Worm (Caenorhabditis elegans) whole organism, late embryonic: Measurements from ENCODE around the gene W02D7.4.
A peak's percentile ranks its signal among the peaks of the same experiment; 100 is the strongest.
"Not testable (repeated sequence)": the region's sequence is repeated elsewhere in the genome, so short reads cannot be mapped to it uniquely, and the experiment has no call there.

Experiments
- C08G9.2 ChIP-seq: sonication (generic microtip); optimal IDR thresholded peaks from 2 replicates; lab custom pipeline; 2016; ENCODE audit warnings: mild to moderate bottlenecking, missing genetic modification characterization, moderate library complexity, missing compliant biosample characterization
- C38D4.7 ChIP-seq: fragments of 200-800 bp; sonication (Bioruptor generic); optimal IDR thresholded peaks from 2 replicates; lab custom pipeline; 2018; ENCODE audit warnings: mild to moderate bottlenecking, missing genetic modification characterization, moderate library complexity, missing compliant biosample characterization
- F13H6.1 ChIP-seq: sonication (generic microtip); optimal IDR thresholded peaks from 2 replicates; lab custom pipeline; 2016; ENCODE audit warnings: missing genetic modification characterization, missing compliant biosample characterization
- K02D7.2 ChIP-seq: sonication (generic microtip); optimal IDR thresholded peaks from 2 replicates; lab custom pipeline; 2017; ENCODE audit warnings: mild to moderate bottlenecking, missing genetic modification characterization, missing compliant biosample characterization
- Y22D7AL.16 ChIP-seq: sonication (generic microtip); optimal IDR thresholded peaks from 2 replicates; lab custom pipeline; 2016; ENCODE audit warnings: missing genetic modification characterization, missing compliant biosample characterization
- ahr-1 ChIP-seq: sonication (generic microtip); optimal IDR thresholded peaks from 2 replicates; lab custom pipeline; 2016; ENCODE audit warnings: missing genetic modification characterization, missing compliant biosample characterization
- ama-1 ChIP-seq: fragments of 150-350 bp; optimal IDR thresholded peaks from 2 replicates; lab custom pipeline; 2014
- ceh-18 ChIP-seq: sonication (generic microtip); optimal IDR thresholded peaks from 2 replicates; lab custom pipeline; 2016; ENCODE audit warnings: missing genetic modification characterization, missing compliant biosample characterization
- ceh-24 ChIP-seq: sonication (generic microtip); optimal IDR thresholded peaks from 2 replicates; lab custom pipeline; 2016; ENCODE audit warnings: mild to moderate bottlenecking, missing genetic modification characterization, missing compliant biosample characterization
- ceh-31 ChIP-seq: sonication (generic microtip); optimal IDR thresholded peaks from 2 replicates; lab custom pipeline; 2016; ENCODE audit warnings: missing genetic modification characterization, missing compliant biosample characterization
- ceh-34 ChIP-seq: sonication (generic microtip); optimal IDR thresholded peaks from 2 replicates; lab custom pipeline; 2016; ENCODE audit warnings: mild to moderate bottlenecking, missing genetic modification characterization, missing compliant biosample characterization
- ceh-45 ChIP-seq: fragments of 200-800 bp; sonication (Bioruptor generic); IDR thresholded peaks from 2 replicates; pipeline ENCODE4 v1.3.6; 2022; ENCODE audit warnings: missing genetic modification reagents, missing genetic modification characterization, missing compliant biosample characterization
- ceh-6 ChIP-seq: fragments of 200-800 bp; sonication (Bioruptor generic); optimal IDR thresholded peaks from 2 replicates; lab custom pipeline; 2018; ENCODE audit warnings: mild to moderate bottlenecking, missing genetic modification characterization, missing compliant biosample characterization
- dmd-4 ChIP-seq: sonication (generic microtip); optimal IDR thresholded peaks from 2 replicates; lab custom pipeline; 2016; ENCODE audit warnings: borderline replicate concordance, missing genetic modification characterization, missing compliant biosample characterization
- dve-1 ChIP-seq: sonication (generic microtip); optimal IDR thresholded peaks from 2 replicates; lab custom pipeline; 2017; ENCODE audit warnings: antibody characterized with exemption, mild to moderate bottlenecking, missing genetic modification characterization, missing compliant biosample characterization
- eyg-1 ChIP-seq: sonication (generic microtip); optimal IDR thresholded peaks from 2 replicates; lab custom pipeline; 2016; ENCODE audit warnings: missing genotype, missing genetic modification characterization, missing compliant biosample characterization
- fax-1 ChIP-seq: sonication (generic microtip); optimal IDR thresholded peaks from 2 replicates; lab custom pipeline; 2016; ENCODE audit warnings: missing genotype, missing genetic modification characterization, missing compliant biosample characterization
- fkh-10 ChIP-seq: fragments of 150-350 bp; optimal IDR thresholded peaks from 2 replicates; lab custom pipeline; 2014; ENCODE audit warnings: missing biosample characterization, missing genetic modification reagents, missing genetic modification characterization
- fkh-6 ChIP-seq: sonication (generic microtip); optimal IDR thresholded peaks from 2 replicates; lab custom pipeline; 2016; ENCODE audit warnings: missing genetic modification characterization, missing compliant biosample characterization
- hlh-13 ChIP-seq: fragments of 200-800 bp; sonication (Bioruptor generic); optimal IDR thresholded peaks from 2 replicates; lab custom pipeline; 2018; ENCODE audit warnings: mild to moderate bottlenecking, missing genetic modification characterization, missing compliant biosample characterization
- hlh-8 ChIP-seq: sonication (generic microtip); optimal IDR thresholded peaks from 2 replicates; lab custom pipeline; 2016; ENCODE audit warnings: missing genotype, missing genetic modification characterization, missing compliant biosample characterization
- lin-11 ChIP-seq: fragments of 200-800 bp; sonication (Bioruptor generic); optimal IDR thresholded peaks from 2 replicates; lab custom pipeline; 2018; ENCODE audit warnings: mild to moderate bottlenecking, missing genetic modification characterization, missing compliant biosample characterization
- madf-2 ChIP-seq: sonication (generic microtip); optimal IDR thresholded peaks from 2 replicates; lab custom pipeline; 2017; ENCODE audit warnings: missing genetic modification characterization, missing compliant biosample characterization
- mec-3 ChIP-seq: sonication (generic microtip); optimal IDR thresholded peaks from 2 replicates; lab custom pipeline; 2016; ENCODE audit warnings: borderline replicate concordance, missing genetic modification characterization, missing compliant biosample characterization
- nfya-1 ChIP-seq: sonication (generic microtip); optimal IDR thresholded peaks from 2 replicates; lab custom pipeline; 2017; ENCODE audit warnings: missing genetic modification characterization, mild to moderate bottlenecking, missing compliant biosample characterization, antibody characterized with exemption, moderate library complexity
- nhr-11 ChIP-seq: fragments of 150-350 bp; optimal IDR thresholded peaks from 2 replicates; lab custom pipeline; 2014; ENCODE audit warnings: missing biosample characterization, missing genetic modification characterization
- npax-4 ChIP-seq: sonication (generic microtip); optimal IDR thresholded peaks from 2 replicates; lab custom pipeline; 2016; ENCODE audit warnings: missing genetic modification characterization, missing compliant biosample characterization
- pat-9 ChIP-seq: fragments of 200-800 bp; sonication (Bioruptor generic); optimal IDR thresholded peaks from 2 replicates; lab custom pipeline; 2018; ENCODE audit warnings: mild to moderate bottlenecking, missing genetic modification characterization, moderate library complexity, missing compliant biosample characterization
- pha-2 ChIP-seq: sonication (generic microtip); optimal IDR thresholded peaks from 2 replicates; lab custom pipeline; 2017; ENCODE audit warnings: mild to moderate bottlenecking, missing genetic modification characterization, missing compliant biosample characterization
- rnt-1 ChIP-seq: sonication (generic microtip); optimal IDR thresholded peaks from 2 replicates; lab custom pipeline; 2016; ENCODE audit warnings: missing genetic modification characterization, missing compliant biosample characterization
- sdc-2 ChIP-seq: sonication (generic microtip); optimal IDR thresholded peaks from 2 replicates; lab custom pipeline; 2016; ENCODE audit warnings: missing genotype, missing genetic modification characterization, missing compliant biosample characterization
- tbx-2 ChIP-seq: sonication (generic microtip); optimal IDR thresholded peaks from 2 replicates; lab custom pipeline; 2016; ENCODE audit warnings: missing genetic modification characterization, missing compliant biosample characterization
- tbx-7 ChIP-seq: sonication (generic microtip); optimal IDR thresholded peaks from 2 replicates; lab custom pipeline; 2016; ENCODE audit warnings: missing genotype, missing genetic modification characterization, missing compliant biosample characterization
- ttx-3 ChIP-seq: sonication (generic microtip); optimal IDR thresholded peaks from 2 replicates; lab custom pipeline; 2016; ENCODE audit warnings: missing genetic modification reagents, missing genetic modification characterization, missing compliant biosample characterization
- unc-3 ChIP-seq, 2 experiments: fragments of 200-800 bp in 1 of 2; sonication (Bioruptor generic) in 1 of 2; sonication (generic microtip) in 1 of 2; conservative IDR thresholded peaks in 1 of 2; optimal IDR thresholded peaks in 1 of 2; 2 replicates each; pipeline versions ENCODE4 v1.3.6 to Lab custom; 2016 to 2022; ENCODE audit warnings: missing compliant biosample characterization in 2 of 2, missing genetic modification characterization in 2 of 2, missing genetic modification reagents in 1 of 2
- unc-42 ChIP-seq: sonication (generic microtip); optimal IDR thresholded peaks from 2 replicates; lab custom pipeline; 2016; ENCODE audit warnings: missing genotype, missing genetic modification characterization, missing compliant biosample characterization
- unc-55 ChIP-seq: sonication (generic microtip); optimal IDR thresholded peaks from 2 replicates; lab custom pipeline; 2017; ENCODE audit warnings: missing biosample characterization, missing genetic modification reagents, missing genetic modification characterization
- unc-86 ChIP-seq: sonication (generic microtip); optimal IDR thresholded peaks from 2 replicates; lab custom pipeline; 2016; ENCODE audit warnings: missing genetic modification characterization, missing compliant biosample characterization
- zip-5 ChIP-seq: sonication (generic microtip); optimal IDR thresholded peaks from 2 replicates; lab custom pipeline; 2016; ENCODE audit warnings: missing genetic modification characterization, missing compliant biosample characterization

The W02D7.4 gene

ce11 chrV:8297504-8297903, at the start of gene W02D7.4:
Gene W02D7.4 (minus strand): TSS chrV:8297604.
- TF ChIP-seq eyg-1 (tag; lab: Kevin White, UChicago) (no peak), hlh-13 (GFP tag; lab: Kevin White, UChicago) (no peak), ceh-6 (no peak), ahr-1 (tag; lab: Kevin White, UChicago) (no peak), lin-11 (tag; lab: Kevin White, UChicago) (no peak), Y22D7AL.16 (tag; lab: Kevin White, UChicago) (no peak), fax-1 (tag; lab: Kevin White, UChicago) (no peak)

- TF ChIP-seq ceh-34 (tag; lab: Kevin White, UChicago) (no peak), madf-2 (tag; lab: Kevin White, UChicago) (no peak), tbx-2 (no peak), fax-1 (tag; lab: Kevin White, UChicago) (no peak), unc-55 (GFP tag; lab: Kevin White, UChicago) (no peak), dve-1 (tag; lab: Kevin White, UChicago) (no peak), dmd-4 (tag; lab: Kevin White, UChicago) (no peak), ceh-24 (no peak), sdc-2 (tag; lab: Kevin White, UChicago) (no peak), K02D7.2 (tag; lab: Kevin White, UChicago) (no peak), nfya-1 (no peak), fkh-10 (GFP tag; lab: Kevin White, UChicago) (no peak), eyg-1 (tag; lab: Kevin White, UChicago) (no peak), fkh-6 (tag; lab: Kevin White, UChicago) (no peak), nhr-11 (tag; lab: Kevin White, UChicago) (no peak), F13H6.1 (tag; lab: Kevin White, UChicago) (no peak), ceh-18 (tag; lab: Kevin White, UChicago) (no peak), pat-9 (no peak), zip-5 (tag; lab: Kevin White, UChicago) (no peak)
These were observed 48.0 kb upstream of the W02D7.4 start, which contains the start of gene C08D8.1 for ce11 chrV:8345436-8345835. Gene C08D8.1 (plus strand): TSS chrV:8345759.

- no peak for TF ChIP-seq hlh-8 (tag; lab: Kevin White, UChicago)
- TF ChIP-seq C08G9.2 (tag; lab: Kevin White, UChicago), result no peak
- no peak for TF ChIP-seq ceh-31
- no peak for TF ChIP-seq unc-3 (GFP tag; conservative IDR thresholded peaks at IDR 0.05; lab: Robert Waterston, UW)
- no peak for TF ChIP-seq unc-3 (tag; optimal IDR thresholded peaks at IDR 0.05; lab: Kevin White, UChicago)
These were observed 45.0 kb upstream of the W02D7.4 start for ce11 chrV:8342416-8342815.

ce11 chrV:8340924-8341323, 43.5 kb upstream of the W02D7.4 start, which contains the start of gene C08D8.7:
Gene C08D8.7 (plus strand): TSS chrV:8341224.
- not testable (repeated sequence) for TF ChIP-seq ceh-45 (GFP tag; lab: Robert Waterston, UW); eyg-1 (tag; lab: Kevin White, UChicago); npax-4
- TF ChIP-seq, all 69 proteins: peak for 0; not testable (repeated sequence) for 69

- TF ChIP-seq unc-55 (GFP tag; lab: Kevin White, UChicago), result peak; percentile 66
- TF ChIP-seq nhr-11 (tag; lab: Kevin White, UChicago), result no peak
These were observed 38.2 kb upstream of the W02D7.4 start for ce11 chrV:8335620-8336019.

- no peak for TF ChIP-seq fkh-6 (tag; lab: Kevin White, UChicago)
- no peak for TF ChIP-seq dve-1 (tag; lab: Kevin White, UChicago)
- no peak for TF ChIP-seq C08G9.2 (tag; lab: Kevin White, UChicago)
- no peak for TF ChIP-seq pha-2
- no peak for TF ChIP-seq tbx-7 (tag; lab: Kevin White, UChicago)
- TF ChIP-seq ceh-6, result no peak
- no peak for TF ChIP-seq unc-86 (tag; lab: Kevin White, UChicago)
- TF ChIP-seq hlh-13 (GFP tag; lab: Kevin White, UChicago), result no peak
- no peak for TF ChIP-seq ama-1 (lab: Kevin White, UChicago)
- no peak for TF ChIP-seq unc-42 (tag; lab: Kevin White, UChicago)
- no peak for TF ChIP-seq ceh-31
- TF ChIP-seq madf-2 (tag; lab: Kevin White, UChicago), result no peak
- TF ChIP-seq ttx-3 (tag; lab: Kevin White, UChicago), result no peak
- no peak for TF ChIP-seq mec-3 (tag; lab: Kevin White, UChicago)
- no peak for TF ChIP-seq C38D4.7 (GFP tag; lab: Kevin White, UChicago)
- TF ChIP-seq Y22D7AL.16 (tag; lab: Kevin White, UChicago), result no peak
- no peak for TF ChIP-seq rnt-1
- no peak for TF ChIP-seq npax-4
- TF ChIP-seq eyg-1 (tag; lab: Kevin White, UChicago), result no peak
- no peak for TF ChIP-seq zip-5 (tag; lab: Kevin White, UChicago)
- TF ChIP-seq, all 69 proteins: peak for 0
These were observed 37.0 kb upstream of the W02D7.4 start, which contains the start of gene tmd-2 for ce11 chrV:8334360-8334759. Gene tmd-2 (plus strand): TSS chrV:8334660.
